Fruit fly (Drosophila melanogaster) whole organism, adult: ENCODE data around the gene CG32982.

Source experiments
- CG11617 ChIP-seq: fragments of 200-800 bp; sonication (Bioruptor generic); optimal IDR thresholded peaks from 2 replicates; lab custom pipeline; 2017; ENCODE audit warnings: mild to moderate bottlenecking, missing biosample characterization, missing genetic modification reagents, missing genetic modification characterization
- CG12768 ChIP-seq: fragments of 200-800 bp; sonication (Bioruptor generic); optimal IDR thresholded peaks from 2 replicates; lab custom pipeline; 2017; ENCODE audit warnings: missing biosample characterization, missing genetic modification characterization, mild to moderate bottlenecking, moderate library complexity, missing genetic modification reagents
- CG14711 ChIP-seq: fragments of 200-800 bp; sonication (Bioruptor generic); optimal IDR thresholded peaks from 2 replicates; lab custom pipeline; 2018; ENCODE audit warnings: missing biosample characterization, mild to moderate bottlenecking, missing genetic modification characterization, moderate library complexity
- CG1620 ChIP-seq: fragments of 200-800 bp; sonication (Bioruptor generic); optimal IDR thresholded peaks from 2 replicates; lab custom pipeline; 2016; ENCODE audit warnings: missing biosample characterization, missing genetic modification characterization
- CG33017 ChIP-seq: fragments of 200-800 bp; sonication (Bioruptor generic); optimal IDR thresholded peaks from 2 replicates; lab custom pipeline; 2018; ENCODE audit warnings: missing biosample characterization, mild to moderate bottlenecking, missing genetic modification characterization, moderate library complexity
- CG5204 ChIP-seq: fragments of 200-800 bp; sonication (Bioruptor generic); optimal IDR thresholded peaks from 2 replicates; lab custom pipeline; 2016; ENCODE audit warnings: missing biosample characterization, missing genetic modification characterization
- CG7045 ChIP-seq: fragments of 200-800 bp; sonication (Bioruptor generic); optimal IDR thresholded peaks from 2 replicates; lab custom pipeline; 2017; ENCODE audit warnings: missing biosample characterization, mild to moderate bottlenecking, missing genetic modification characterization
- CG7101 ChIP-seq: fragments of 200-800 bp; sonication (Bioruptor generic); optimal IDR thresholded peaks from 2 replicates; lab custom pipeline; 2018; ENCODE audit warnings: missing biosample characterization, mild to moderate bottlenecking, missing genetic modification characterization, moderate library complexity
- Clk ChIP-seq: fragments of 200-800 bp; sonication (Bioruptor generic); optimal IDR thresholded peaks from 2 replicates; lab custom pipeline; 2017; ENCODE audit warnings: missing biosample characterization, missing genetic modification characterization
- Crg-1 ChIP-seq: fragments of 200-800 bp; sonication (Bioruptor generic); optimal IDR thresholded peaks from 2 replicates; lab custom pipeline; 2016; ENCODE audit warnings: missing biosample characterization, missing genetic modification characterization
- Hr96 ChIP-seq: fragments of 200-800 bp; sonication (Bioruptor generic); optimal IDR thresholded peaks from 2 replicates; lab custom pipeline; 2016; ENCODE audit warnings: missing biosample characterization, missing genetic modification characterization
- Mnt ChIP-seq: fragments of 200-800 bp; sonication (Bioruptor generic); optimal IDR thresholded peaks from 2 replicates; lab custom pipeline; 2016; ENCODE audit warnings: missing biosample characterization, mild to moderate bottlenecking, missing genetic modification characterization
- bab1 ChIP-seq: fragments of 200-800 bp; sonication (Bioruptor generic); optimal IDR thresholded peaks from 3 replicates; lab custom pipeline; 2019; ENCODE audit warnings: missing biosample characterization, mild to moderate bottlenecking, missing genetic modification characterization, moderate library complexity
- cic ChIP-seq: fragments of 200-800 bp; sonication (Bioruptor generic); optimal IDR thresholded peaks from 2 replicates; lab custom pipeline; 2017; ENCODE audit warnings: missing biosample characterization, mild to moderate bottlenecking, missing genetic modification characterization, moderate library complexity
- cnc ChIP-seq, 2 experiments: fragments of >200 bp; optimal IDR thresholded peaks; 2 replicates each; lab custom pipeline; 2017
- kay ChIP-seq: fragments of 200-800 bp; sonication (Bioruptor generic); peaks from one replicate; lab custom pipeline; 2016; ENCODE audit warnings: missing biosample characterization, missing genetic modification characterization, borderline replicate concordance
- ovo ChIP-seq: fragments of 200-800 bp; sonication (Bioruptor generic); optimal IDR thresholded peaks from 2 replicates; lab custom pipeline; 2016; ENCODE audit warnings: missing biosample characterization, missing genetic modification characterization
- pad ChIP-seq: fragments of 200-800 bp; sonication (Bioruptor generic); optimal IDR thresholded peaks from 3 replicates; lab custom pipeline; 2017; ENCODE audit warnings: missing biosample characterization, missing genetic modification characterization, mild to moderate bottlenecking, moderate library complexity, missing genetic modification reagents
- tj ChIP-seq: fragments of 200-800 bp; sonication (Bioruptor generic); optimal IDR thresholded peaks from 3 replicates; lab custom pipeline; 2017; ENCODE audit warnings: missing biosample characterization, mild to moderate bottlenecking, missing genetic modification characterization, moderate library complexity
- toe ChIP-seq: fragments of 200-800 bp; sonication (Bioruptor generic); optimal IDR thresholded peaks from 2 replicates; lab custom pipeline; 2016; ENCODE audit warnings: missing biosample characterization, missing genetic modification characterization

The CG32982 gene

dm6 chr2L:9130934-9131333 is 5.4 kb downstream of the CG32982 start:
- TF ChIP-seq Mnt (GFP tag; lab: Kevin White, UChicago) (no peak), CG33017 (tag; lab: Kevin White, UChicago) (no peak), pad (GFP tag; lab: Kevin White, UChicago) (no peak), CG11617 (GFP tag; lab: Kevin White, UChicago) (no peak), cnc (optimal IDR thresholded peaks at IDR 0.05; lab: Kevin White, UChicago) (no peak), ovo (GFP tag; lab: Kevin White, UChicago) (no peak), CG7101 (tag; lab: Kevin White, UChicago) (no peak), tj (GFP tag; lab: Kevin White, UChicago) (no peak), CG12768 (no peak), kay (no peak), toe (GFP tag; lab: Kevin White, UChicago) (no peak)

DNA sequence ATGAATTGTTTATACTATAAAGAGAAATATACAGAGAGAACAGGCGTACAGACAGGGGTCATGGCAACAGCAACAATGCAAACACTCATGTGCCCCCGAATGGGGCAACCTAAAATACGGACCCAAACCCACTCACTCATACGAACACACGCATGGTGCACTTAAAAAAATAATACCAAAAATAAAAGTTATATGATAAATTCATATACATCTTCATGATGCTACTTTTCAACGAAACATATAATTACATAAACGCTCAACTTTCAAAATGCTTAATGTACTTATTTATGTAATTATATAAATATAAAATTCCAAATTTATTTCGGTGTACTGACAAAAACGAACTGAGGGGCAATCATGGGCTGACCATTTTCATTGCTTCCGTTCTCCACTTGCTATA is 7.6 kb downstream of the CG32982 start:
- TF ChIP-seq CG7101 (tag; lab: Kevin White, UChicago) (peak; percentile 8), pad (GFP tag; lab: Kevin White, UChicago) (no peak), Crg-1 (GFP tag; lab: Kevin White, UChicago) (no peak), CG33017 (tag; lab: Kevin White, UChicago) (no peak), CG1620 (GFP tag; lab: Kevin White, UChicago) (no peak), CG11617 (GFP tag; lab: Kevin White, UChicago) (no peak), CG14711 (tag; lab: Kevin White, UChicago) (peak; percentile 43), bab1 (GFP tag; lab: Kevin White, UChicago) (no peak)

DNA sequence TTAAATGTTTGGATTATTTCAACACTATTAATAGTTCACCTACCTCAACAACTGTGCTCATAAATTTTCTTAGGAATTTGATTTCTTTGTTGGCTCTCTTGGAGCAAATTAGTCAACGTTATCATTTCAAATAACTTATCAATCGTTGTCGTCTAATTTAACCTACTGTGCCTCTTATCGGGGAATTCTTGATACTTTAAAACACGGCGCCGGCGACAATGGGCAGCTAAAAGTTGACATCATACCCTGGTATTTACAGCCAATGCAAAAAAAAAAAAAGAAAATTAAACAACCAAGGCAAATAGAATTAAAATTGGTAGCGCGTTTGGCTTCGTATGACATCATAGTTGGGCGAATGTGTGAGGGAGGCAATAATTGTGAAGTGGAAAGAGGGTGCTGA is 8.7 kb downstream of the CG32982 start:
- no peak for TF ChIP-seq CG12768
- peak; percentile 49 for TF ChIP-seq kay

DNA sequence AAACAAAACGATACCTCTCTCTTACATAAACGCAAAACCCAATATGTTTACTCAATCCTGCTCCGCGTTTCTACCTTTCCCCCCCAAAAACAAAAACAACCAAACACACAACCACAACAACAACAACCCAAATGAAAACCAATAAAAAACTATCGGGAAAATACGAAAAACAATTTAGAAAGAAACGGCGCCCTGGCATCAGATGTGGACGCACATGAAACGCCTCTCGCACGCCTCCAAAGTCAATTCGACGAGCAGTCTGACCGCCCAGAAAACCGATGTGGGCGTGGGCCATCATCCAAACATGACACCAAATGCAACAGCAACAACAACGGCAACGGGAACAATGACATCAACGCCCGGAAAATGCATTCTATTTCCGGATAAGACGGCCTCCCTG is 9.4 kb downstream of the CG32982 start:
- no peak for TF ChIP-seq cic (GFP tag; lab: Kevin White, UChicago)
- TF ChIP-seq ovo (GFP tag; lab: Kevin White, UChicago) = no peak
- no peak for TF ChIP-seq CG14711 (tag; lab: Kevin White, UChicago)
- no peak for TF ChIP-seq CG5204 (GFP tag; lab: Kevin White, UChicago)
- TF ChIP-seq tj (GFP tag; lab: Kevin White, UChicago) = no peak
- no peak for TF ChIP-seq Clk (GFP tag; lab: Kevin White, UChicago)
- no peak for TF ChIP-seq pad (GFP tag; lab: Kevin White, UChicago)
- TF ChIP-seq cnc (optimal IDR thresholded peaks at IDR 0.05; lab: Kevin White, UChicago) = no peak
- TF ChIP-seq toe (GFP tag; lab: Kevin White, UChicago) = no peak
- no peak for TF ChIP-seq bab1 (GFP tag; lab: Kevin White, UChicago)
- TF ChIP-seq CG11617 (GFP tag; lab: Kevin White, UChicago) = no peak
- no peak for TF ChIP-seq CG1620 (GFP tag; lab: Kevin White, UChicago)
- no peak for TF ChIP-seq Crg-1 (GFP tag; lab: Kevin White, UChicago)
- TF ChIP-seq Hr96 (GFP tag; lab: Kevin White, UChicago) = no peak
- TF ChIP-seq CG7101 (tag; lab: Kevin White, UChicago) = no peak
- TF ChIP-seq CG12768 = no peak
- TF ChIP-seq CG33017 (tag; lab: Kevin White, UChicago) = no peak
- TF ChIP-seq Mnt (GFP tag; lab: Kevin White, UChicago) = no peak
- no peak for TF ChIP-seq CG7045 (GFP tag; lab: Kevin White, UChicago)

DNA sequence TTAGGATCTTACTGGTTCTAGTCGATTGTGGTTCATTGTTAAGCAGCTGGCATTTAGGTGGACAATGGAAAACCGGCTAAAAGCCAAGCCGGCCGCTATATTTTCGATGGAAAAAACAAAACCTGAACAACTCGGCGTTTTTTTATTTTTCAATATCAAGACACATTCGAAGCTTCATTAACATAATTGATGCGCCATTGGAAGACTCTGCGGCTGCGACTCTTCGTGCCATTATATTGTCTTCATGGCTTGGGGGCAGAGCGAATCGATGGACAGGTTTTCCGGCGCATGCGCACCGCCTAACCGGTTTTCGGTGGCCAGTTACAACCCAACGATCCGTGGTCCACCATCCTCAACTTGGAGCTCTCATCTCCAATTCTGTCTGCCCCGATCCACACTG is 11.2 kb downstream of the CG32982 start:
- no peak for TF ChIP-seq CG11617 (GFP tag; lab: Kevin White, UChicago)
- no peak for TF ChIP-seq ovo (GFP tag; lab: Kevin White, UChicago)
- no peak for TF ChIP-seq pad (GFP tag; lab: Kevin White, UChicago)

DNA sequence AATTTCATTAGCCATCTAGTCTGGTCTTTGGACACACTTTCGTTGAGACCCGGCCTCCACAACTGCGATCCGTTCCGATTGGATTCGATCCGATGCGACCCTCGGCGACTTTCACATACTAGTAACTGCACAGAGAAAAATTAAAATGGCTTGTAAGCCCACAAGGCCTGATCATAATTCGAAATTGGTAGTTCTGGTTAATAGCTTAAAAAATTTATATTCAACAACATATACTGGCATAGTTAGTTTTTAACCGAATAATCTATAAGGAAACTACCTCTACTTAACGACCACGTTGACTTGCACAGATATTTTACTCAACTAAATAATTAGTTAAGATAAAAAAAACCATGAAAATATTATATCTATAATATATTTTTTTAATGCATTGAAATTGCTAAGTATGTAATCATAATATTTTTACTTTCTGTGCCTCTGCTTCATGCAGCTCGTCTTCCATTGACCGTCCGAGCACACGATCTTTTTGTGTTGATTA is 15.5 kb downstream of the CG32982 start:
- TF ChIP-seq kay (no peak), Clk (GFP tag; lab: Kevin White, UChicago) (no peak), CG12768 (no peak), Mnt (GFP tag; lab: Kevin White, UChicago) (no peak), cic (GFP tag; lab: Kevin White, UChicago) (no peak), CG11617 (GFP tag; lab: Kevin White, UChicago) (no peak), toe (GFP tag; lab: Kevin White, UChicago) (no peak), ovo (GFP tag; lab: Kevin White, UChicago) (no peak), tj (GFP tag; lab: Kevin White, UChicago) (no peak), Crg-1 (GFP tag; lab: Kevin White, UChicago) (no peak), CG5204 (GFP tag; lab: Kevin White, UChicago) (no peak), CG33017 (tag; lab: Kevin White, UChicago) (no peak), pad (GFP tag; lab: Kevin White, UChicago) (no peak), Hr96 (GFP tag; lab: Kevin White, UChicago) (no peak), cnc (optimal IDR thresholded peaks at IDR 0.05; lab: Kevin White, UChicago) (no peak)

DNA sequence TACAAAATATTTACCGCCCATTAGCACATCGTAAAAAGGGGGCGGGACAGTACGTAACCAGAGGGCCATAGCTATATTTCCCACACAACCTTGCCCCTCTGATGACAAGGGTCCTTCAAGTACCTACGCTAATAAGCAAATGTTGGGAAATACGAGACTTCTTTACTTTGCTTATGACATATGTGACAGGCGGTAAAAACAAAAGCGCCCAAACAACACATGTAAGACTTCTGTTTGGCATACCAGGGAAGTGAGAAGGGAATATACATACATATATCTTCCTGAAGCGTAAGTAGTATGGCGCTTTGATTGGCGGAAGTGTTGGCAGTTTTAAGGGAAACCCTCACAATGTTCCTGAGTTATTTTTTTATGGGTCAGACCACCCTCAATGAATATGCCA is 20.2 kb downstream of the CG32982 start:
- TF ChIP-seq CG7101 (tag; lab: Kevin White, UChicago) (no peak), CG33017 (tag; lab: Kevin White, UChicago) (no peak), Hr96 (GFP tag; lab: Kevin White, UChicago) (no peak), CG1620 (GFP tag; lab: Kevin White, UChicago) (no peak), toe (GFP tag; lab: Kevin White, UChicago) (no peak), CG11617 (GFP tag; lab: Kevin White, UChicago) (no peak), CG7045 (GFP tag; lab: Kevin White, UChicago) (no peak), CG14711 (tag; lab: Kevin White, UChicago) (no peak), Clk (GFP tag; lab: Kevin White, UChicago) (no peak), Crg-1 (GFP tag; lab: Kevin White, UChicago) (no peak)
